Fruit fly (Drosophila melanogaster) whole organism, adult: ENCODE data around the gene sick.

Experiments
- CG7045 ChIP-seq: fragments of 200-800 bp; sonication (Bioruptor generic); optimal IDR thresholded peaks from 2 replicates; lab custom pipeline; 2017; ENCODE audit warnings: missing biosample characterization, mild to moderate bottlenecking, missing genetic modification characterization
- toe ChIP-seq: fragments of 200-800 bp; sonication (Bioruptor generic); optimal IDR thresholded peaks from 2 replicates; lab custom pipeline; 2016; ENCODE audit warnings: missing biosample characterization, missing genetic modification characterization

- TF ChIP-seq CG7045 (GFP tag; lab: Kevin White, UChicago) (no peak), toe (GFP tag; lab: Kevin White, UChicago) (no peak)
These were observed 26.5 kb upstream of the sick start for dm6 chr2L:19769703-19770102.
